Fruit fly (Drosophila melanogaster): Measurements from ENCODE around the gene msl-2.

msl-2 gene

dm6 chr2L:3439502-3439901, 26.4 kb downstream of the msl-2 start (continued):
- no peak for TF ChIP-seq CG12104 (GFP tag; optimal IDR thresholded peaks at IDR 0.05)
- no peak for TF ChIP-seq Tbp (GFP tag; optimal IDR thresholded peaks at IDR 0.05)
- TF ChIP-seq CG8478 (optimal IDR thresholded peaks at IDR 0.05): no peak
- no peak for TF ChIP-seq Hmx (GFP tag; optimal IDR thresholded peaks at IDR 0.05)
- TF ChIP-seq Max (GFP tag; optimal IDR thresholded peaks at IDR 0.05): no peak
- no peak for TF ChIP-seq ab (GFP tag; optimal IDR thresholded peaks at IDR 0.05)
- no peak for TF ChIP-seq cwo (GFP tag; optimal IDR thresholded peaks at IDR 0.05)
- TF ChIP-seq chm (GFP tag; IDR thresholded peaks at IDR 0.05): no peak
- no peak for TF ChIP-seq bbx (GFP tag; IDR thresholded peaks at IDR 0.05; ENCODE audit: partially characterized antibody)
- no peak for TF ChIP-seq slbo (GFP tag; IDR thresholded peaks at IDR 0.05)
- TF ChIP-seq Taf1 (GFP tag; IDR thresholded peaks at IDR 0.05): no peak
- no peak for TF ChIP-seq CG4707 (GFP tag; optimal IDR thresholded peaks at IDR 0.05)
- no peak; the same call in 2 of the 3 replicates for TF ChIP-seq croc (GFP tag; conservative IDR thresholded peaks at IDR 0.05)
- no peak for TF ChIP-seq CG13296 (GFP tag; optimal IDR thresholded peaks at IDR 0.05)
- TF ChIP-seq CG3847 (GFP tag; IDR thresholded peaks at IDR 0.05): no peak
- no peak for TF ChIP-seq CG33213 (GFP tag; optimal IDR thresholded peaks at IDR 0.05)
- no peak for TF ChIP-seq Med (GFP tag)
- TF ChIP-seq Doc2 (GFP tag; IDR thresholded peaks at IDR 0.05): no peak
- TF ChIP-seq CG3065 (GFP tag; optimal IDR thresholded peaks at IDR 0.05): no peak
- TF ChIP-seq schlank (tag; optimal IDR thresholded peaks at IDR 0.05): no peak
- TF ChIP-seq CG13894 (tag; optimal IDR thresholded peaks at IDR 0.05): no peak
- no peak for TF ChIP-seq fd3F (GFP tag; optimal IDR thresholded peaks at IDR 0.05)
- no peak for TF ChIP-seq CG1602 (GFP tag; optimal IDR thresholded peaks at IDR 0.05)
- TF ChIP-seq Antp (GFP tag; optimal IDR thresholded peaks at IDR 0.05): no peak
- TF ChIP-seq PHDP (tag; optimal IDR thresholded peaks at IDR 0.05): peak; percentile 24
- no peak for TF ChIP-seq CG12071 (GFP tag; optimal IDR thresholded peaks at IDR 0.05)
- no peak for TF ChIP-seq CG12155 (GFP tag; optimal IDR thresholded peaks at IDR 0.05)
- no peak for TF ChIP-seq Eip74EF (GFP tag; optimal IDR thresholded peaks at IDR 0.05)
- no peak for TF ChIP-seq Lim3 (GFP tag; IDR thresholded peaks at IDR 0.05)
- no peak for TF ChIP-seq E2f2 (GFP tag; IDR thresholded peaks at IDR 0.05)
- TF ChIP-seq Blimp-1 (GFP tag; optimal IDR thresholded peaks at IDR 0.05): peak; percentile 44
- no peak for TF ChIP-seq salm (tag; optimal IDR thresholded peaks at IDR 0.05)
- TF ChIP-seq D19A (tag; optimal IDR thresholded peaks at IDR 0.05): peak; percentile 98
- no peak for TF ChIP-seq wor (GFP tag; IDR thresholded peaks at IDR 0.05)
- TF ChIP-seq CG13424 (tag; optimal IDR thresholded peaks at IDR 0.05): peak; percentile 19
- no peak for TF ChIP-seq dm (GFP tag; optimal IDR thresholded peaks at IDR 0.05)
- no peak for TF ChIP-seq Hand (GFP tag; optimal IDR thresholded peaks at IDR 0.05)
- TF ChIP-seq chinmo (GFP tag; IDR thresholded peaks at IDR 0.05; ENCODE audit: partially characterized antibody): no peak
- no peak for TF ChIP-seq tap (tag; optimal IDR thresholded peaks at IDR 0.05)
- TF ChIP-seq vfl (GFP tag; optimal IDR thresholded peaks at IDR 0.05): no peak
- TF ChIP-seq CG11723 (GFP tag; optimal IDR thresholded peaks at IDR 0.05): no peak
- no peak for TF ChIP-seq CG6254 (GFP tag; optimal IDR thresholded peaks at IDR 0.05)
- TF ChIP-seq CG32772 (GFP tag; IDR thresholded peaks at IDR 0.05): no peak
- TF ChIP-seq gsb-n (tag; optimal IDR thresholded peaks at IDR 0.05): peak; percentile 53
- peak; percentile 37 for TF ChIP-seq CG12391 (tag; optimal IDR thresholded peaks at IDR 0.05)
- TF ChIP-seq stc (GFP tag; IDR thresholded peaks at IDR 0.05): no peak
- no peak for TF ChIP-seq lmd (GFP tag; IDR thresholded peaks at IDR 0.05)
- no peak for TF ChIP-seq z (GFP tag; IDR thresholded peaks at IDR 0.05)
- TF ChIP-seq Fer1 (GFP tag; optimal IDR thresholded peaks at IDR 0.05): no peak
- no peak for TF ChIP-seq CG15073 (GFP tag; optimal IDR thresholded peaks at IDR 0.05)
- TF ChIP-seq CG8388 (GFP tag; optimal IDR thresholded peaks at IDR 0.05): peak; percentile 37
- TF ChIP-seq Dfd (GFP tag; optimal IDR thresholded peaks at IDR 0.05): no peak
- no peak for TF ChIP-seq yki (optimal IDR thresholded peaks at IDR 0.05)
